Worm (Caenorhabditis elegans): ENCODE results near the gene ptp-3.

Gene ptp-3

ce11 chrII:10956793-10957192, 18.5 kb upstream of the ptp-3 start, which contains the start of gene R03D7.8:
Gene R03D7.8, minus strand, starts transcription at chrII:10956893.
- TF ChIP-seq hrde-1 (tag; optimal IDR thresholded peaks at IDR 0.05; ENCODE audit: borderline replicate concordance): no peak
- no peak for TF ChIP-seq lin-26 (GFP tag; IDR thresholded peaks at IDR 0.05)
- no peak for TF ChIP-seq zim-3 (tag; optimal IDR thresholded peaks at IDR 0.05)
- no peak for TF ChIP-seq ztf-18 (tag; optimal IDR thresholded peaks at IDR 0.05)
- no peak for TF ChIP-seq zfh-2 (GFP tag; conservative IDR thresholded peaks at IDR 0.05)
- no peak for TF ChIP-seq lsl-1 (GFP tag; optimal IDR thresholded peaks at IDR 0.05)
- TF ChIP-seq dox-1 (GFP tag; IDR thresholded peaks at IDR 0.05): no peak

- TF ChIP-seq F57C9.4 (tag; optimal IDR thresholded peaks at IDR 0.05): no peak
- no peak for TF ChIP-seq lsl-1 (GFP tag; optimal IDR thresholded peaks at IDR 0.05)
- TF ChIP-seq F52B5.7 (tag; optimal IDR thresholded peaks at IDR 0.05): no peak
- TF ChIP-seq let-607 (tag; optimal IDR thresholded peaks at IDR 0.05): no peak
- TF ChIP-seq ceh-58 (GFP tag; IDR thresholded peaks at IDR 0.05): no peak
- TF ChIP-seq nhr-90 (tag; optimal IDR thresholded peaks at IDR 0.05): no peak
- TF ChIP-seq mcd-1 (GFP tag; IDR thresholded peaks at IDR 0.05): no peak
- no peak for TF ChIP-seq attf-5 (GFP tag; optimal IDR thresholded peaks at IDR 0.05)
- TF ChIP-seq lag-1 (GFP tag; IDR thresholded peaks at IDR 0.05): no peak
- TF ChIP-seq nfyb-1 (GFP tag; IDR thresholded peaks at IDR 0.05): no peak
- no peak for TF ChIP-seq D2030.7 (GFP tag; IDR thresholded peaks at IDR 0.05)
- no peak for TF ChIP-seq lin-40 (tag; optimal IDR thresholded peaks at IDR 0.05)
These were observed 16.2 kb upstream of the ptp-3 start for ce11 chrII:10959138-10959537.

ce11 chrII:10959676-10960075, 15.7 kb upstream of the ptp-3 start:
- no peak for TF ChIP-seq let-607 (tag; optimal IDR thresholded peaks at IDR 0.05)
- no peak for TF ChIP-seq nfya-1 (tag; optimal IDR thresholded peaks at IDR 0.05; ENCODE audit: borderline replicate concordance, insufficient read depth)

DNA sequence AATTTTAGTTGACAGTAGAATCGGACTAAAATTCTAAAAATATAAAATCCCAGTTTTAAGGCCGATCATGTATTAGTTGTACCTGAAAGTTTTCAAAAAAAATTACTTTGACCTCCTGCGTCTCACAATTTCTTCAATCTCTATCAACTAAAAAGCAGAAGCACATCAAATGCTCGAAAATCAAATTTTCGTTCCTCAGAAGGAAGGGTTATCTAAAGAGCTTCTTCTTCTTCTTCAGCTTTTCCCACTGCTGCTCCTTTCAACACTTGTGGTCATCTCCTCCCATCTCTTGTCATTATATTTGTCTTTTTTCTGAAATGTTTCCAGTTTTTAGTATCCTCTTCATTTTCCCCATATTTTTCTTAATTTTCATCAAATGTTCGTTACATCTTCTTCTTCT, 10.6 kb upstream of the ptp-3 start:
- TF ChIP-seq nhr-179 (tag; optimal IDR thresholded peaks at IDR 0.05) (no peak), somi-1 (GFP tag; optimal IDR thresholded peaks at IDR 0.05) (no peak), ekl-4 (GFP tag; IDR thresholded peaks at IDR 0.05) (no peak), nhr-80 (tag; optimal IDR thresholded peaks at IDR 0.05) (no peak)

DNA sequence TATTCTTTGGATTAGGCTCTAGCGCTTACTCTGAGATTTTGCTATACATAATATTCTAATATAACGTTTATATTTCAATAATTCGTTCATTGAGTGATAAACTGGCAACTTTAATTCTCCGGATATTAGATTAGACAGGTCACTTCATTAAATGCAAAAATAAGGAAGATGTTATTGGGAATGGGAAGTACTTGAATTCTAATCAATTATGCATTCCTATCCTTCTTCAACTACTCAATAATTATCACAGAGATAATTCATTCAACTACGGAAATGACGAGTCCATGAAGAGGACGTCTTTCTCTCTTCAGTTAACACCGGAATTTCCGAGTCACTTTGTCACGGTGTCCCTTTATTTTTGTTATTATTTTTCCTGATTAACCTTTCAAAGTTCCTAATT, 4.7 kb upstream of the ptp-3 start:
- no peak for TF ChIP-seq dpl-1 (GFP tag; optimal IDR thresholded peaks at IDR 0.05)
- TF ChIP-seq cebp-1 (GFP tag; IDR thresholded peaks at IDR 0.05): no peak
- no peak for TF ChIP-seq cebp-1 (tag; optimal IDR thresholded peaks at IDR 0.05)

DNA sequence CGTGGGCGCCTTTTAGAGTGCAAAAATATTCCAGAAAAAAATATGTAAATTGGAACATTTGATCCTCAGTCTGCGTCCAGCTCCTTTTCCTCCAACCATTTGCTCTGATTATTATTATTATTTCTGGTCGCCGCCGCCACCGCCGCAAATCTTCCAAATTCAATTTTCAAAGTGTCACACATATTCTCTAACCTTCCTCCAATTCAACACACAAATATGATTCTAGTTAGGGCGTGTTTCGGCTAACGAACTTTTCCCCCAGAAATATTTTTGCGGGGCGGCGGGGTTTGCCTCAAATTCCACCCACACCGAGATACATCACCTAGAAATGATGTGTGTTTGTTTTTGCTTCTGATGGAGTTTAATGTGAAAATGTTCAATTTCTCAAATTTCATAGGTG, 3.7 kb upstream of the ptp-3 start:
- TF ChIP-seq F37B4.10 (GFP tag; IDR thresholded peaks at IDR 0.05) (no peak), madf-3 (GFP tag; IDR thresholded peaks at IDR 0.05) (no peak), bed-2 (GFP tag; IDR thresholded peaks at IDR 0.05) (no peak), rcor-1 (GFP tag; IDR thresholded peaks at IDR 0.05) (no peak), him-1 (tag; optimal IDR thresholded peaks at IDR 0.05) (no peak)
